Fruit fly (Drosophila melanogaster): ENCODE data around the gene Adk2.

The Adk2 gene

DNA sequence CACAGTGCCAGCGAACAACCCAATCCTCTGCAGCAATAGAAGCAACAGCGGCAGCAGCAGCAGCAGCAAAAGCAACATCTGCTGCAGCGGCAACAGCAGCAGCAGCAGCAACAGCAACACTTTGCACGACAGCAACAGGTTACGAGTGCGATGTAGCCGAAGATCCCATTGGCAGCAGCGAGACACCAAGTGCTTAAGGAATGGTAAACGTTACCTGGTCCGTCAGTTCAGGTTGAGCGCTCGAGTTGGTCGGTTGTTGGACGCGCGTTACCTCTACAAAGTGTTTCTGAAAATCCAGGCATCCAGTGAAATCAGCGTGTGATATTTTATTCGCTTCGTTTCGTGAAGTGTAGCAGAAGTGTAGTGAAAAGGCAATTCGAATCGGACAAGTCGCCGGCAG is 6.3 kb upstream of the Adk2 start, which contains the start of gene CG17672 (continued):
- TF ChIP-seq slbo (GFP tag; IDR thresholded peaks at IDR 0.05): no peak
- TF ChIP-seq CG15514 (GFP tag; optimal IDR thresholded peaks at IDR 0.05): no peak
- TF ChIP-seq usp (GFP tag; optimal IDR thresholded peaks at IDR 0.05): no peak
- no peak for TF ChIP-seq sqz (GFP tag; optimal IDR thresholded peaks at IDR 0.05)
- no peak for TF ChIP-seq ab (GFP tag; optimal IDR thresholded peaks at IDR 0.05)
- TF ChIP-seq CG8359 (GFP tag; optimal IDR thresholded peaks at IDR 0.05; ENCODE audit: borderline replicate concordance): no peak
- TF ChIP-seq CkIIα-i1 (GFP tag; IDR thresholded peaks at IDR 0.05): no peak
- peak; percentile 8 for TF ChIP-seq Nf-YB (GFP tag; optimal IDR thresholded peaks at IDR 0.05)
- TF ChIP-seq onecut (GFP tag; IDR thresholded peaks at IDR 0.05): no peak
- peak; percentile 30 for TF ChIP-seq Med (GFP tag)
- no peak for TF ChIP-seq lbe (GFP tag; optimal IDR thresholded peaks at IDR 0.05)
- peak; percentile 45; the same call in 1 of the 2 replicates for TF ChIP-seq vvl (GFP tag; IDR thresholded peaks at IDR 0.05)
- no peak for TF ChIP-seq hb (GFP tag; IDR thresholded peaks at IDR 0.05; ENCODE audit: partially characterized antibody)
- TF ChIP-seq cwo (GFP tag; optimal IDR thresholded peaks at IDR 0.05): no peak
- no peak for TF ChIP-seq tap (tag; optimal IDR thresholded peaks at IDR 0.05)
- no peak for TF ChIP-seq Aef1 (GFP tag; IDR thresholded peaks at IDR 0.05)
- TF ChIP-seq Doc2 (GFP tag; IDR thresholded peaks at IDR 0.05): no peak
- TF ChIP-seq CG6683 (GFP tag; optimal IDR thresholded peaks at IDR 0.05): no peak
- TF ChIP-seq CG8765 (GFP tag; IDR thresholded peaks at IDR 0.05): no peak; the same call in 1 of the 2 replicates
- no peak for TF ChIP-seq abd-A (tag; optimal IDR thresholded peaks at IDR 0.05)
- TF ChIP-seq CHES-1-like (GFP tag; optimal IDR thresholded peaks at IDR 0.05): no peak
- TF ChIP-seq CG8924 (tag; optimal IDR thresholded peaks at IDR 0.05): no peak
- no peak for TF ChIP-seq cad (GFP tag; optimal IDR thresholded peaks at IDR 0.05)
- TF ChIP-seq CG8478 (optimal IDR thresholded peaks at IDR 0.05): peak; percentile 71
- no peak for TF ChIP-seq so (GFP tag; IDR thresholded peaks at IDR 0.05)
- TF ChIP-seq Lpt (GFP tag; optimal IDR thresholded peaks at IDR 0.05): no peak
- TF ChIP-seq ara (GFP tag; IDR thresholded peaks at IDR 0.05): 0 out of 2 replicates have a peak, but pooled peaks have one; percentile 41
- TF ChIP-seq knrl (GFP tag; IDR thresholded peaks at IDR 0.05; ENCODE audit: partially characterized antibody): peak; percentile 22; the same call in 1 of the 3 replicates
- TF ChIP-seq Sin3A (optimal IDR thresholded peaks at IDR 0.05): no peak
- no peak for TF ChIP-seq wek (GFP tag; optimal IDR thresholded peaks at IDR 0.05)
- no peak for TF ChIP-seq CG33213 (GFP tag; optimal IDR thresholded peaks at IDR 0.05)
- peak; percentile 22; the same call in 1 of the 2 replicates for TF ChIP-seq Adf1 (GFP tag; IDR thresholded peaks at IDR 0.05)
- no peak for TF ChIP-seq Six4 (GFP tag; optimal IDR thresholded peaks at IDR 0.05)
- TF ChIP-seq inv (GFP tag; IDR thresholded peaks at IDR 0.05; ENCODE audit: partially characterized antibody): 0 out of 2 replicates have a peak, but pooled peaks have one; percentile 14
- TF ChIP-seq dysf (GFP tag; IDR thresholded peaks at IDR 0.05): no peak
- TF ChIP-seq maf-S (GFP tag; optimal IDR thresholded peaks at IDR 0.05): no peak
- no peak for TF ChIP-seq sob (GFP tag; IDR thresholded peaks at IDR 0.05)
- no peak for TF ChIP-seq corto (GFP tag; optimal IDR thresholded peaks at IDR 0.05)
- no peak for TF ChIP-seq CG11696 (GFP tag; IDR thresholded peaks at IDR 0.05)
- no peak for TF ChIP-seq lov (optimal IDR thresholded peaks at IDR 0.05)
- 0 out of 3 replicates have a peak, but pooled peaks have one; percentile 40 for TF ChIP-seq lov (GFP tag; IDR thresholded peaks at IDR 0.05)
- peak; percentile 69 for TF ChIP-seq Jarid2 (GFP tag; optimal IDR thresholded peaks at IDR 0.05)
- TF ChIP-seq CG14710 (tag; optimal IDR thresholded peaks at IDR 0.05): no peak
- no peak for TF ChIP-seq CG17612 (GFP tag; IDR thresholded peaks at IDR 0.05)
- TF ChIP-seq lmd (GFP tag; IDR thresholded peaks at IDR 0.05): no peak
- no peak for TF ChIP-seq CG15696 (tag; optimal IDR thresholded peaks at IDR 0.05)
- TF ChIP-seq CG12769 (tag; optimal IDR thresholded peaks at IDR 0.05): peak; percentile 67
- no peak for TF ChIP-seq Rx (GFP tag; IDR thresholded peaks at IDR 0.05)
- no peak for TF ChIP-seq CG4328 (GFP tag; optimal IDR thresholded peaks at IDR 0.05)
- no peak for TF ChIP-seq Asciz (GFP tag; optimal IDR thresholded peaks at IDR 0.05)
- TF ChIP-seq sens (GFP tag): peak; percentile 24
- TF ChIP-seq bab2 (GFP tag; optimal IDR thresholded peaks at IDR 0.05): no peak
- TF ChIP-seq CG6175 (GFP tag; IDR thresholded peaks at IDR 0.05): peak; percentile 40; the same call in 1 of the 3 replicates
